Worm (Caenorhabditis elegans): ENCODE measurements around the gene mab-9.

mab-9 gene

ce11 chrII:515765-516164 lies at the start of gene mab-9:
TSS of gene mab-9 (plus strand) at chrII:516024.
- TF ChIP-seq nhr-232 (tag; optimal IDR thresholded peaks at IDR 0.05), result no peak
- peak; percentile 76 for TF ChIP-seq nfya-1 (tag; optimal IDR thresholded peaks at IDR 0.05)

DNA sequence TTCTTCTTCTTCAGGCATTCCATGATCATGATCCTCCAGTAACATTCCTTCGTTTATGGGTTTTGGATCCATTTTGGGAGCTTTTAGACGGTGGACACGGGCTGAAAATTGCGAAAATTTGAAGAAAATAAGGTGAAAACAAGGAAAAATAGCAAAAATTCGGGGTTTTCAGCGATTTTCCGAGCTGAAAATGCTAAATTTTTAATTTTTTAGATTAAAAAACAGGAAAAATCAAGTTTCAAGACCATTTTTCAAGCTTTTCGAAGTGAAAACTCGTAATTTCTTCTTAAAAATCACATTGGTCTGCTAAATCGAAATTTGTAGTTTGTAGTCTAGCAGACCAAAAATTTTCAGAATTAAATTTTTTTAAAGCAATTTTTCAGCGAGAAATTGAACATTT lies 48.6 kb upstream of the mab-9 start, which contains the start of gene nfyb-1:
Gene nfyb-1, minus strand, starts transcription at position 101 of the 400 bp plus-strand sequence.
- TF ChIP-seq ceh-6 (GFP tag; optimal IDR thresholded peaks at IDR 0.05), result no peak
- no peak for TF ChIP-seq nfya-1 (tag; optimal IDR thresholded peaks at IDR 0.05)
- TF ChIP-seq madf-2 (tag; optimal IDR thresholded peaks at IDR 0.05), result no peak
- no peak for TF ChIP-seq ceh-31 (tag; optimal IDR thresholded peaks at IDR 0.05)
- no peak for TF ChIP-seq ceh-2 (tag; optimal IDR thresholded peaks at IDR 0.05)
- TF ChIP-seq ref-2 (tag; optimal IDR thresholded peaks at IDR 0.05), result no peak
- TF ChIP-seq ets-4 (tag; optimal IDR thresholded peaks at IDR 0.05), result no peak
- TF ChIP-seq T23F11.4 (GFP tag; optimal IDR thresholded peaks at IDR 0.05), result no peak

ce11 chrII:470375-470774 lies 45.4 kb upstream of the mab-9 start, which contains the start of gene tomm-22:
TSS of gene tomm-22 (minus strand) at chrII:470475.
- TF ChIP-seq fkh-6 (tag; optimal IDR thresholded peaks at IDR 0.05) (no peak), ttx-3 (tag; optimal IDR thresholded peaks at IDR 0.05) (no peak), zip-5 (tag; optimal IDR thresholded peaks at IDR 0.05) (no peak), ceh-24 (tag; optimal IDR thresholded peaks at IDR 0.05) (no peak), ceh-2 (tag; optimal IDR thresholded peaks at IDR 0.05) (no peak), hlh-8 (tag; optimal IDR thresholded peaks at IDR 0.05) (no peak), ahr-1 (tag; optimal IDR thresholded peaks at IDR 0.05) (no peak), ceh-22 (tag; optimal IDR thresholded peaks at IDR 0.05) (no peak), ets-4 (tag; optimal IDR thresholded peaks at IDR 0.05) (no peak), elt-2 (tag; optimal IDR thresholded peaks at IDR 0.05) (no peak)

ce11 chrII:473203-473602 lies 42.6 kb upstream of the mab-9 start, which contains the start of gene W07E6.5:
TSS of gene W07E6.5 (plus strand) at chrII:473503.
- TF ChIP-seq gmeb-2 (tag; optimal IDR thresholded peaks at IDR 0.05) (no peak), elt-4 (tag; optimal IDR thresholded peaks at IDR 0.05) (no peak), lim-6 (tag; optimal IDR thresholded peaks at IDR 0.05) (no peak), dve-1 (tag; optimal IDR thresholded peaks at IDR 0.05) (no peak), hlh-15 (tag; optimal IDR thresholded peaks at IDR 0.05) (no peak), C38D4.7 (GFP tag; optimal IDR thresholded peaks at IDR 0.05) (no peak), pqm-1 (tag; optimal IDR thresholded peaks at IDR 0.05) (no peak), mec-3 (tag; optimal IDR thresholded peaks at IDR 0.05; ENCODE audit: borderline replicate concordance) (no peak), ahr-1 (tag; optimal IDR thresholded peaks at IDR 0.05) (no peak), K02D7.2 (tag; optimal IDR thresholded peaks at IDR 0.05) (no peak), tbx-7 (tag; optimal IDR thresholded peaks at IDR 0.05) (no peak), nhr-232 (tag; optimal IDR thresholded peaks at IDR 0.05) (no peak), che-1 (tag; optimal IDR thresholded peaks at IDR 0.05) (no peak), pag-3 (tag; optimal IDR thresholded peaks at IDR 0.05; ENCODE audit: borderline replicate concordance) (no peak), fax-1 (tag; optimal IDR thresholded peaks at IDR 0.05) (no peak), syd-9 (tag; optimal IDR thresholded peaks at IDR 0.05) (no peak), hlh-8 (tag; optimal IDR thresholded peaks at IDR 0.05) (no peak), unc-42 (tag; optimal IDR thresholded peaks at IDR 0.05) (no peak)

ce11 chrII:475312-475711 lies 40.5 kb upstream of the mab-9 start:
- no peak for TF ChIP-seq ceh-18 (tag; optimal IDR thresholded peaks at IDR 0.05)
- no peak for TF ChIP-seq ceh-24 (tag; optimal IDR thresholded peaks at IDR 0.05)
- TF ChIP-seq sox-2 (GFP tag; IDR thresholded peaks at IDR 0.05), result no peak
- no peak for TF ChIP-seq nhr-11 (tag; optimal IDR thresholded peaks at IDR 0.05)
- TF ChIP-seq ceh-22 (tag; optimal IDR thresholded peaks at IDR 0.05), result no peak
- no peak for TF ChIP-seq che-1 (tag; optimal IDR thresholded peaks at IDR 0.05)
- TF ChIP-seq pax-1 (tag; optimal IDR thresholded peaks at IDR 0.05), result no peak
- TF ChIP-seq ceh-19 (GFP tag; optimal IDR thresholded peaks at IDR 0.05), result no peak
- TF ChIP-seq tbx-7 (tag; optimal IDR thresholded peaks at IDR 0.05), result no peak
- TF ChIP-seq unc-86 (tag; optimal IDR thresholded peaks at IDR 0.05), result no peak
- no peak for TF ChIP-seq lin-11 (tag; optimal IDR thresholded peaks at IDR 0.05)
- no peak for TF ChIP-seq C08G9.2 (tag; optimal IDR thresholded peaks at IDR 0.05)
- no peak for TF ChIP-seq ttx-3 (tag; optimal IDR thresholded peaks at IDR 0.05)
- TF ChIP-seq pat-9 (tag; optimal IDR thresholded peaks at IDR 0.05), result no peak

All from whole organism, late embryonic.